1 fruit fly cellular context compared by ENCODE assay signal in genomic region chr2L:20086295-20087096, dm6.
TF ChIP-seq lines count a peak whose summit lies in the region.

No protein-coding gene starts in this region.

TF ChIP-seq in whole organism, embryonic, 481 proteins besides CTCF, POLR2A, EP300 and RAD21 (continued from another document):
- TF ChIP-seq ci (GFP tag; IDR thresholded peaks at IDR 0.05; lab: Robert Waterston, UW) = peak; percentile 96
- peak; percentile 8 for TF ChIP-seq tna (GFP tag; IDR thresholded peaks at IDR 0.05; lab: Robert Waterston, UW; ENCODE audit: partially characterized antibody)
- peak; percentile 65 for TF ChIP-seq CG33557 (GFP tag; optimal IDR thresholded peaks at IDR 0.05; lab: Kevin White, UChicago)
- TF ChIP-seq dati (GFP tag; IDR thresholded peaks at IDR 0.05; lab: Robert Waterston, UW) = peak; percentile 83
- TF ChIP-seq ssp (GFP tag; IDR thresholded peaks at IDR 0.05; lab: Robert Waterston, UW) = peak; percentile 68
- TF ChIP-seq CG15696 (tag; optimal IDR thresholded peaks at IDR 0.05; lab: Kevin White, UChicago) = peak; percentile 50
- TF ChIP-seq CG6813 (GFP tag; optimal IDR thresholded peaks at IDR 0.05; lab: Kevin White, UChicago) = peak; percentile 74
- peak; percentile 65 for TF ChIP-seq CG43689 (GFP tag; IDR thresholded peaks at IDR 0.05; lab: Robert Waterston, UW)
- peak; percentile 57; the same call in 1 of the 2 replicates for TF ChIP-seq CG10321 (GFP tag; IDR thresholded peaks at IDR 0.05; lab: Robert Waterston, UW)
- TF ChIP-seq CoRest (tag; optimal IDR thresholded peaks at IDR 0.05; lab: Kevin White, UChicago) = peak; percentile 83
- peak; percentile 72 for TF ChIP-seq CG2120 (GFP tag; optimal IDR thresholded peaks at IDR 0.05; lab: Kevin White, UChicago)
- no peak for TF ChIP-seq CG42726 (GFP tag; IDR thresholded peaks at IDR 0.05; lab: Robert Waterston, UW; ENCODE audit: partially characterized antibody)
- peak; percentile 81 for TF ChIP-seq CG30403 (GFP tag; optimal IDR thresholded peaks at IDR 0.05; lab: Kevin White, UChicago)
- TF ChIP-seq Hr78 (GFP tag; optimal IDR thresholded peaks at IDR 0.05; lab: Kevin White, UChicago) = peak in 1 of 2 experiments; percentile 97
- TF ChIP-seq Nf-YC (tag; optimal IDR thresholded peaks at IDR 0.05; lab: Kevin White, UChicago) = peak; percentile 56
- TF ChIP-seq ewg (GFP tag; optimal IDR thresholded peaks at IDR 0.05; lab: Kevin White, UChicago) = peak; percentile 71
- TF ChIP-seq Dip3 (GFP tag; optimal IDR thresholded peaks at IDR 0.05; lab: Kevin White, UChicago) = peak; percentile 31
- no peak for TF ChIP-seq cad (GFP tag; optimal IDR thresholded peaks at IDR 0.05; lab: Kevin White, UChicago)
- peak; percentile 77 for TF ChIP-seq nerfin-1 (tag; optimal IDR thresholded peaks at IDR 0.05; lab: Kevin White, UChicago)
- peak; percentile 71 for TF ChIP-seq kay (GFP tag; optimal IDR thresholded peaks at IDR 0.05; lab: Kevin White, UChicago)
- peak; percentile 80 for TF ChIP-seq Oaz (GFP tag; IDR thresholded peaks at IDR 0.05; lab: Robert Waterston, UW)
- no peak for TF ChIP-seq Dfd (GFP tag; optimal IDR thresholded peaks at IDR 0.05; lab: Kevin White, UChicago)
- TF ChIP-seq CG2712 (tag; optimal IDR thresholded peaks at IDR 0.05; lab: Kevin White, UChicago) = peak; percentile 84
- TF ChIP-seq Lim3 (GFP tag; IDR thresholded peaks at IDR 0.05; lab: Robert Waterston, UW) = 0 out of 2 replicates have a peak, but pooled peaks have one; percentile 7
- TF ChIP-seq seq (GFP tag; IDR thresholded peaks at IDR 0.05; lab: Robert Waterston, UW) = peak; percentile 90
- TF ChIP-seq wor (GFP tag; IDR thresholded peaks at IDR 0.05; lab: Robert Waterston, UW) = peak; percentile 79
- peak; percentile 83 for TF ChIP-seq CG8924 (tag; optimal IDR thresholded peaks at IDR 0.05; lab: Kevin White, UChicago)
- TF ChIP-seq NFAT (GFP tag; IDR thresholded peaks at IDR 0.05; lab: Robert Waterston, UW) = peak; percentile 15; the same call in 1 of the 2 replicates
- TF ChIP-seq CG1602 (GFP tag; optimal IDR thresholded peaks at IDR 0.05; lab: Kevin White, UChicago) = peak; percentile 79
- TF ChIP-seq Atf3 (GFP tag; optimal IDR thresholded peaks at IDR 0.05; lab: Kevin White, UChicago) = peak; percentile 76
- no peak for TF ChIP-seq Sin3A (optimal IDR thresholded peaks at IDR 0.05; lab: Kevin White, UChicago)
- TF ChIP-seq CG2889 (GFP tag; IDR thresholded peaks at IDR 0.05; lab: Robert Waterston, UW) = peak; percentile 69
- TF ChIP-seq mld (GFP tag; IDR thresholded peaks at IDR 0.05; lab: Robert Waterston, UW; ENCODE audit: partially characterized antibody) = no peak
- peak; percentile 51 for TF ChIP-seq CG1647 (GFP tag; optimal IDR thresholded peaks at IDR 0.05; lab: Kevin White, UChicago)
- TF ChIP-seq CG8388 (GFP tag; optimal IDR thresholded peaks at IDR 0.05; lab: Kevin White, UChicago) = peak; percentile 81
- peak; percentile 47 for TF ChIP-seq CG11085 (GFP tag; IDR thresholded peaks at IDR 0.05; lab: Robert Waterston, UW)
- TF ChIP-seq Drgx (GFP tag; IDR thresholded peaks at IDR 0.05; lab: Robert Waterston, UW) = peak; percentile 98
- peak; percentile 22 for TF ChIP-seq CG7271 (tag; optimal IDR thresholded peaks at IDR 0.05; lab: Kevin White, UChicago)
- TF ChIP-seq jing (GFP tag; optimal IDR thresholded peaks at IDR 0.05; lab: Kevin White, UChicago) = peak; percentile 62
- TF ChIP-seq CG31365 (tag; optimal IDR thresholded peaks at IDR 0.05; lab: Kevin White, UChicago) = peak; percentile 35
